Fruit fly (Drosophila melanogaster): Measurements from ENCODE around the gene Ir7d.

The Ir7d gene

DNA sequence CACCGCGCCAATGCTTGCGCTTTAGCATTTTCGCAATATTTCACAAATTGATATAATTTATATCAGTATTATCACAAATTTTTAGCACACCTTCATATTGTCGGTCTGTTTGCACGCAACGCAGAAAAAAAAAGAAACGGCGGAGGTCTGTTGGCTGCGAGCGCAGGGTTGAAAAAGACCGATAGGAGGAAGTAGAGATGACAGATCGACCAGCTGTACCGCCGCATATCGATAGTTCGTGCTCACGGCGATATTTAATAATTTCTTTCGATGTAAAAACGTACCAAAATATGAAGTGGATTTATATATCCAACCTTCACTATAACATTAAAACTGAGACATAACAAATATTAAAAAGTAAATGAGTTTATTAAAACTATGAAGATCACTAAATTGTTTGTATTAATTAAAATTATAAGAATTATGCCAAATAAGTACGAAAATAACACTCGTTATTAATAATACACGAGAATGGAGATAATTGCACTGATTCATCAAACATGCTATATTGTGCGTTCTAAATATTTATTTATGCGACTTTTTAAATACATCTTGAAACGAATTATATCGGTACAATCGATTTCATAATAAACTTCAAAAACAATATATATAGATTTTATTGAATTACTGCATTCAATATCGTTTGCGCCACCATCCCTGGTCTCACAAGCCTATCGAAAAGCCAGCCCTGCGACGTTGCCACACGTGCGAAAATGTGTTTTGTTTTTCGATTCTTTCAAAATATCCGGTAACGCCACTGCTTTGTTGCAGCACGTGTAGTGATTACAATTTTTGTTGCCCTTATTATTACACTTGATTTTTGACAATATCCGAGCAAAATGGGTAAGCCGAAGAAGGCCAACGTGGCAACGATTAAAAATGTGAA lies 22.8 kb upstream of the Ir7d start, which contains the start of the genes RpS6 and bys (continued):
- TF ChIP-seq Six4 (GFP tag; optimal IDR thresholded peaks at IDR 0.05) (no peak), HLH4C (GFP tag; IDR thresholded peaks at IDR 0.05; ENCODE audit: partially characterized antibody) (peak; percentile 73), CoRest (tag; optimal IDR thresholded peaks at IDR 0.05) (peak; percentile 57), CG33213 (GFP tag; optimal IDR thresholded peaks at IDR 0.05) (peak; percentile 26), CG2129 (GFP tag; IDR thresholded peaks at IDR 0.05; ENCODE audit: partially characterized antibody) (peak; percentile 74), Dip3 (GFP tag; optimal IDR thresholded peaks at IDR 0.05) (peak; percentile 28), wdn (GFP tag; IDR thresholded peaks at IDR 0.05) (peak; percentile 12; the same call in 1 of the 2 replicates), CG31224 (GFP tag; IDR thresholded peaks at IDR 0.05) (0 out of 2 replicates have a peak, but pooled peaks have one; percentile 32), zen (tag; optimal IDR thresholded peaks at IDR 0.05) (peak; percentile 43), pita (GFP tag; optimal IDR thresholded peaks at IDR 0.05) (no peak), Adf1 (GFP tag; IDR thresholded peaks at IDR 0.05) (no peak), Hand (GFP tag; optimal IDR thresholded peaks at IDR 0.05) (no peak), Drgx (GFP tag; IDR thresholded peaks at IDR 0.05) (peak; percentile 49), hb (GFP tag; IDR thresholded peaks at IDR 0.05; ENCODE audit: partially characterized antibody) (peak; percentile 78), en (GFP tag; optimal IDR thresholded peaks at IDR 0.05) (no peak), danr (GFP tag; IDR thresholded peaks at IDR 0.05) (no peak), Rfx (GFP tag; IDR thresholded peaks at IDR 0.05) (peak; percentile 79), croc (GFP tag; conservative IDR thresholded peaks at IDR 0.05) (no peak), Mrtf (GFP tag; IDR thresholded peaks at IDR 0.05) (no peak; the same call in 2 of the 3 replicates), CG1603 (tag; optimal IDR thresholded peaks at IDR 0.05) (peak; percentile 61), YL-1 (GFP tag; optimal IDR thresholded peaks at IDR 0.05) (peak; percentile 63), CG4854 (GFP tag; optimal IDR thresholded peaks at IDR 0.05) (no peak), Neu2 (GFP tag; optimal IDR thresholded peaks at IDR 0.05; ENCODE audit: borderline replicate concordance) (no peak), HLH54F (GFP tag; optimal IDR thresholded peaks at IDR 0.05) (peak; percentile 22), Chrac-16 (GFP tag; optimal IDR thresholded peaks at IDR 0.05) (peak; percentile 48), Hr78 (GFP tag; optimal IDR thresholded peaks at IDR 0.05) (no peak), insv (GFP tag; optimal IDR thresholded peaks at IDR 0.05) (no peak), CG17612 (GFP tag; IDR thresholded peaks at IDR 0.05) (no peak), ftz-f1 (GFP tag; optimal IDR thresholded peaks at IDR 0.05) (no peak), CG8924 (tag; optimal IDR thresholded peaks at IDR 0.05) (peak; percentile 3), CG11085 (GFP tag; IDR thresholded peaks at IDR 0.05) (peak; percentile 55), CrebB (tag; optimal IDR thresholded peaks at IDR 0.05) (peak; percentile 46), fd96Cb (tag; optimal IDR thresholded peaks at IDR 0.05) (no peak), CG14014 (GFP tag; IDR thresholded peaks at IDR 0.05) (peak; percentile 42; the same call in 1 of the 2 replicates), CG7745 (tag; optimal IDR thresholded peaks at IDR 0.05) (peak; percentile 2), CG9215 (GFP tag; IDR thresholded peaks at IDR 0.05) (no peak; the same call in 1 of the 2 replicates), tgo (GFP tag; IDR thresholded peaks at IDR 0.05) (peak; percentile 29; the same call in 1 of the 3 replicates), Dfd (GFP tag; optimal IDR thresholded peaks at IDR 0.05) (no peak), nau (GFP tag; optimal IDR thresholded peaks at IDR 0.05) (no peak), CG33557 (GFP tag; optimal IDR thresholded peaks at IDR 0.05) (peak; percentile 19), chif (GFP tag; optimal IDR thresholded peaks at IDR 0.05) (peak in 1 of 2 experiments; percentile 8), CG16779 (GFP tag; IDR thresholded peaks at IDR 0.05) (peak; percentile 65), Scr (GFP tag; IDR thresholded peaks at IDR 0.05; ENCODE audit: partially characterized antibody) (peak; percentile 88), lola (GFP tag; optimal IDR thresholded peaks at IDR 0.05) (peak in 1 of 3 experiments; percentile 61), Elba2 (GFP tag; optimal IDR thresholded peaks at IDR 0.05) (no peak), Xrp1 (GFP tag; IDR thresholded peaks at IDR 0.05) (no peak), CG6175 (GFP tag; IDR thresholded peaks at IDR 0.05) (0 out of 3 replicates have a peak, but pooled peaks have one; percentile 13), BEAF-32 (GFP tag; optimal IDR thresholded peaks at IDR 0.05) (peak; percentile 87)
